Fruit fly (Drosophila melanogaster): Measurements from ENCODE around the gene CG13893.

Gene CG13893

DNA sequence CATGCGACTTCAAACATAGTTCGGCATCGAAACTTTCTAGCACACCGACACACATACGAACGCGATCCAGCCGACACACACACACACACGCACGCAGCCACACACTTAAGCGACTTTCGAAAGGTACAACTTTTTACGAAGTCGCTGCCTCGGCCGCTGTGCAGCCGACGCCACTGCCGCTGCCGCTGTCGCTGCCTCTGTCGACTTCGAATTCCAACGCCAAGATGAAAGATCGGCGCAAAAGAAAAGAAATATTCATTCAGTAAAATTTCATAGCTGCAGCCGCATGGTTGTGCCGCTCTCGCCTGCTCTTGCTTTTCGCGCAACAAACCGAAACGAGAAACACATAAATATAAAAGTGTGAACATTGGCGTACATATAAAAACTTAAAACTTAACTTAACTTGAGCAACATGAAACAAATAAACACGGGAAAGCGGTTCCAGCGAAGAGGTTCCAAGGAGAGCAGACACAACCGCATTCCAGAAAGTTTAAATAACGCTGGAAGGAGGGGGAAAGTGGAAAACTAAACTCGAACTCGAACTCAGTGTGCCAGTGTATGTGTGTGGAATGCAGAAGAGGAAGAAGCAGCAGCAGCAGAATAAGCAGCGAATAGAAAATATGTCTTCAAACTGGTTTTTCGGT, 35.8 kb upstream of the CG13893 start:
- no peak for TF ChIP-seq Crg-1 (GFP tag; optimal IDR thresholded peaks at IDR 0.05)
- TF ChIP-seq pad (GFP tag; optimal IDR thresholded peaks at IDR 0.05) = peak; percentile 39
- TF ChIP-seq cnc (optimal IDR thresholded peaks at IDR 0.05) = no peak
- TF ChIP-seq CG14711 (tag; optimal IDR thresholded peaks at IDR 0.05) = no peak

DNA sequence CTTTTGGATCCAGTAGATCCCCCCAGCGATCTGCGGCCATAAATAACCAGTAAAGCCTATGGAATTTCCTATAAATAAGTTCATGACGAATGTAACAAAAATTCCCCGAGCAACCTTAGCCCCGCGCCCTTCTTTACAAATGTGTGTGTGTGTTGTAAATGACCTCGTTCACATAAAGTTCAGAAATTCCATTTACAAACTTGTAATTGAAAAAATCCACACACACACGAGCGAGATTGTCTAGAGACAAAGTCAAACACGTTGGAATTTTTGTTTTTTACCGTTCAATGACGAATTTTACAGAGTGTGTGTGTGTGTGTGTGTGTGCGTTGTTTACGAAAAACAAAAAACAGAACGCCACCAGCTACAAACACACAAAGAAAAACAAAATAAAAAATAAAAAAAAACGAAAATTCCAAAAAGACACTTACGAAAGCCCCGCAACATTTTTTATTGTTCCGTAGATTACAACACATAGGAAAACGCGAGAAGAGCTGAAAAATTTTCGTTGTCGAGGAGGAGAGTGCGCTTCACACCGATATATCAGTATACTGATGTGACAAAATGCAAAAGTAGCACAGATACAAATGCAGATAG, 35.0 kb upstream of the CG13893 start:
- peak; percentile 72 for TF ChIP-seq kay (GFP tag; ENCODE audit: borderline replicate concordance)
- no peak for TF ChIP-seq CG7101 (tag; optimal IDR thresholded peaks at IDR 0.05)
- TF ChIP-seq Hr96 (GFP tag; optimal IDR thresholded peaks at IDR 0.05) = peak; percentile 16
- TF ChIP-seq CG1620 (GFP tag; optimal IDR thresholded peaks at IDR 0.05) = no peak
- TF ChIP-seq Mnt (GFP tag; optimal IDR thresholded peaks at IDR 0.05) = no peak

DNA sequence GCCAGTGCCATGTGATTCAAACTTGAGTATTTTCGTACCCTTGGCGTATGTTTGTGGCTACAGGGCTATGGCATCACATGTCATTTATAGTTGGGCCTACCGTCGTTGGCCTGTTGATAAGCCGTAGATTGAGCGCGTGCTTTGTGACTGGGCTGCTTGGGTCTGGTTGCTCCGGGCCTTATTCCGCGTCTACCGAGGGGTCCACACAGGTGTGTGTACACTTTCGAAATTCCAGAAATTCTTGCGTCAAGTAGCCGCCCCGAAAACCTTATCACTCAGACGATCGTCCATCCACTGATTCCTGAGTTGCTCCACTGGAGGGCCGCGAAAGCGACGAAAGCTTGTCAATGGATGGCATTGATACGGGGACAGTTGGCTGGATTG, 34.2 kb upstream of the CG13893 start:
- TF ChIP-seq CG7101 (tag; optimal IDR thresholded peaks at IDR 0.05) (no peak), cnc (optimal IDR thresholded peaks at IDR 0.05) (no peak), CG11617 (GFP tag; optimal IDR thresholded peaks at IDR 0.05) (no peak), Hr96 (GFP tag; optimal IDR thresholded peaks at IDR 0.05) (no peak), tj (GFP tag; optimal IDR thresholded peaks at IDR 0.05) (no peak), CG33017 (tag; optimal IDR thresholded peaks at IDR 0.05) (no peak), toe (GFP tag; optimal IDR thresholded peaks at IDR 0.05) (no peak), bab1 (GFP tag; optimal IDR thresholded peaks at IDR 0.05) (no peak), CG7045 (GFP tag; optimal IDR thresholded peaks at IDR 0.05) (no peak), cic (GFP tag; optimal IDR thresholded peaks at IDR 0.05) (peak; percentile 73), CG5204 (GFP tag; optimal IDR thresholded peaks at IDR 0.05) (peak; percentile 2), ovo (GFP tag; optimal IDR thresholded peaks at IDR 0.05) (no peak), Crg-1 (GFP tag; optimal IDR thresholded peaks at IDR 0.05) (no peak), CG14711 (tag; optimal IDR thresholded peaks at IDR 0.05) (no peak), CG12768 (GFP tag; optimal IDR thresholded peaks at IDR 0.05) (no peak), pad (GFP tag; optimal IDR thresholded peaks at IDR 0.05) (no peak), Mnt (GFP tag; optimal IDR thresholded peaks at IDR 0.05) (peak; percentile 63), CG1620 (GFP tag; optimal IDR thresholded peaks at IDR 0.05) (no peak), kay (GFP tag; ENCODE audit: borderline replicate concordance) (peak; percentile 26), Clk (GFP tag; optimal IDR thresholded peaks at IDR 0.05) (no peak)

DNA sequence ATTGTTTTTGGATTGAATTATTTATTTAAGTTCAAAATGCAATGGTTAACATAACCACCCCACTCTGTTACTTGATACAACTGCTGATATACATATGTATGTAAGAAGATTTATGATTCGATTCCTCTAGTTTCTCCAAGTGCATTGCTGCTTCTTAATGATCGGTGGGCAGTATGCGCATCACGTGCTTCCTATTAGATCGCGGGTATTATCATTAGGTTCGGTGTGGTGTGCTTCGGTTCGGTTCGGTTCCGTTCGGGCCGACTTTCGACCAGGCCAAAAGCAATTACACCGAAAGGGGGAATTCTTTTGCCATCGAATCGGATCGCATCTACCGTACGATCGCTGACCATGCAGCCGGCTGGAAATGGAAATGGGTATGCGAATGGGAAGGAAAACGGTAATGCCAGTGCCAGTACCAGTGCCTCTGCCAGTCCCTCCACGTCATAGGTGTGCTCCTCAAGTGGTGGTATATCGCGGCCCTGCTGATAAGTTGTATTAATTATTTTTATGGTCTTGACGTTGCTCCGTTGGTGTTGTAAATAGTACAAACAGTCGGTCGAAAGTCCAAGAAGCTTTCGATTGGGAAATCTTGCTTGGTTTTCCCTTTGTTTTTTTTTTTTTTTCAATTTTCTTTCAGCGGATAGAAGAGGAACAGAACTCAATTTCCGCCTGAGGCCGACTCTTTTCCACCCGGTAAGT, 33.7 kb upstream of the CG13893 start:
- TF ChIP-seq ovo (GFP tag; optimal IDR thresholded peaks at IDR 0.05) (no peak), bab1 (GFP tag; optimal IDR thresholded peaks at IDR 0.05) (no peak), cic (GFP tag; optimal IDR thresholded peaks at IDR 0.05) (no peak), Clk (GFP tag; optimal IDR thresholded peaks at IDR 0.05) (no peak), pad (GFP tag; optimal IDR thresholded peaks at IDR 0.05) (no peak), tj (GFP tag; optimal IDR thresholded peaks at IDR 0.05) (peak; percentile 33), kay (GFP tag; ENCODE audit: borderline replicate concordance) (peak; percentile 61), Crg-1 (GFP tag; optimal IDR thresholded peaks at IDR 0.05) (no peak), CG33017 (tag; optimal IDR thresholded peaks at IDR 0.05) (no peak), CG1620 (GFP tag; optimal IDR thresholded peaks at IDR 0.05) (no peak), CG7101 (tag; optimal IDR thresholded peaks at IDR 0.05) (no peak), CG12768 (GFP tag; optimal IDR thresholded peaks at IDR 0.05) (peak; percentile 47), Mnt (GFP tag; optimal IDR thresholded peaks at IDR 0.05) (no peak)

DNA sequence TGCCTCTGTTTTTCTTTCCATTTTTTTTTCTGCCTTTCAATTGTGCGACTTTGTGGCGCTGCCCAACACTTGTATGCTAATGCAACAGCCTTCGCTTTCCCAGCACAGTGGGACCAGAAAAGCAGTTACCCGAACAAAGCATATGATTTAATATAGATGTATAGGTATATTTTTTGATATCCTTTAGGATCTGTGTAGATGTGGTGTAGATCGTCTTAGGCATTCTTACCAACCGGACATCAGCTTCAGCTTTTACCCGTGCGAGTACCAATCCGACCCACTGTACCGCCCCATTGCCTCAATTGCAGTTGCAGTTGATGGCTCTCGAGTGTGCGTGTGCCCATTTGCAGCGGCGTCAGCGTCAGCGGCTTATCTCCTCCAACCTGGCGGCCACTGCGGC, 32.6 kb upstream of the CG13893 start:
- TF ChIP-seq CG5204 (GFP tag; optimal IDR thresholded peaks at IDR 0.05) (peak; percentile 31), ovo (GFP tag; optimal IDR thresholded peaks at IDR 0.05) (no peak), CG7101 (tag; optimal IDR thresholded peaks at IDR 0.05) (peak; percentile 1)

DNA sequence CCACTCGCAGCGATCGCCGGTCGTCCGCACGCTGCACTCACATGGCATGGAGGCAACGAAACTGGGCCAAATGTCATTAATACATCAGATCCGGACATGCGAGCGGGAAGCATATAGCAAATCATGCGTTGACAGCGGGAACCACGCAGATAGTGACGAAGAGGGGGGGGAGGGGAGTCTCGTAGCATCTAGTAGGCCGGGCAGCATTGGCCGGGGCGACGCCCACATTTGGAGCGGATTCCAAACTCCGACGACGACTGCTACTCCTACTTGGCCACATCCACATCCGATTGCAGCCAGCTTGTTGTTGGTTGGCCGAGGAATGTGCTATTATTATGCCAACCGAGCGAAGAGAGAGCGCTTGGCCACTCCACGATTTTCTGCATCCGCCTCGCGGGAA, 31.7 kb upstream of the CG13893 start:
- TF ChIP-seq CG7101 (tag; optimal IDR thresholded peaks at IDR 0.05) (no peak), Crg-1 (GFP tag; optimal IDR thresholded peaks at IDR 0.05) (no peak), pad (GFP tag; optimal IDR thresholded peaks at IDR 0.05) (no peak), tj (GFP tag; optimal IDR thresholded peaks at IDR 0.05) (no peak), cnc (optimal IDR thresholded peaks at IDR 0.05) (no peak), CG1620 (GFP tag; optimal IDR thresholded peaks at IDR 0.05) (no peak), Clk (GFP tag; optimal IDR thresholded peaks at IDR 0.05) (no peak), CG11617 (GFP tag; optimal IDR thresholded peaks at IDR 0.05) (no peak), CG12768 (GFP tag; optimal IDR thresholded peaks at IDR 0.05) (no peak), CG14711 (tag; optimal IDR thresholded peaks at IDR 0.05) (no peak), Mnt (GFP tag; optimal IDR thresholded peaks at IDR 0.05) (no peak), bab1 (GFP tag; optimal IDR thresholded peaks at IDR 0.05) (no peak), ovo (GFP tag; optimal IDR thresholded peaks at IDR 0.05) (no peak), cic (GFP tag; optimal IDR thresholded peaks at IDR 0.05) (no peak), CG33017 (tag; optimal IDR thresholded peaks at IDR 0.05) (no peak), toe (GFP tag; optimal IDR thresholded peaks at IDR 0.05) (no peak)

DNA sequence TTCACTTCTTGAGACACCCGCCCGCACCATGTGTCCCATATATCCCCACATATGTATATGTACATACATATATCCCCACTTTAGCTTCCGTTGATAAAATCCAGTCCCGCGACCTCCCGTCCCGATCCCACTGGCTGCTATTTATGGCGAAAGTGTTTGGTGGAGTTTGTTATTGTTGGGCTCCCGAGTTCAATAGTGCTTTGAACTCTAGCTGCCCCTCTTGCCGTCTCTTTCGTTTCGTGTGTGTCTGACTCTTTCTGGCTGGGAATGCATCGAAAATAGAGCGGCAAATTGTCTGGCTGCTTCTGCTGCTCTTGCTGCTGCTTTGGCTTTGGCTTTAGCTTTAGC, 31.2 kb upstream of the CG13893 start:
- TF ChIP-seq Crg-1 (GFP tag; optimal IDR thresholded peaks at IDR 0.05) = no peak
- TF ChIP-seq CG14711 (tag; optimal IDR thresholded peaks at IDR 0.05) = no peak
- TF ChIP-seq CG1620 (GFP tag; optimal IDR thresholded peaks at IDR 0.05) = no peak
- TF ChIP-seq cic (GFP tag; optimal IDR thresholded peaks at IDR 0.05) = no peak
- TF ChIP-seq kay (GFP tag; ENCODE audit: borderline replicate concordance) = no peak
- TF ChIP-seq tj (GFP tag; optimal IDR thresholded peaks at IDR 0.05) = no peak
- TF ChIP-seq toe (GFP tag; optimal IDR thresholded peaks at IDR 0.05) = no peak
- no peak for TF ChIP-seq Clk (GFP tag; optimal IDR thresholded peaks at IDR 0.05)
- no peak for TF ChIP-seq CG7045 (GFP tag; optimal IDR thresholded peaks at IDR 0.05)
- no peak for TF ChIP-seq cnc (optimal IDR thresholded peaks at IDR 0.05)
- no peak for TF ChIP-seq bab1 (GFP tag; optimal IDR thresholded peaks at IDR 0.05)

Measured in whole organism, adult.